Worm (Caenorhabditis elegans) whole organism, L1 larva: ENCODE measurements around the gene ugt-44.

Source experiments
- C04F5.9 ChIP-seq: sonication (generic microtip); optimal IDR thresholded peaks from 2 replicates; lab custom pipeline; 2016; ENCODE audit warnings: missing genetic modification characterization, missing compliant biosample characterization
- Y116A8C.19 ChIP-seq: sonication (generic microtip); optimal IDR thresholded peaks from 2 replicates; lab custom pipeline; 2016; ENCODE audit warnings: missing compliant biosample characterization, missing genetic modification characterization, borderline replicate concordance
- ama-1 ChIP-seq: fragments of 150-350 bp; optimal IDR thresholded peaks from 2 replicates; lab custom pipeline; 2014
- blmp-1 ChIP-seq: fragments of 150-350 bp; optimal IDR thresholded peaks from 2 replicates; lab custom pipeline; 2014; ENCODE audit warnings: missing biosample characterization, missing genetic modification characterization
- ceh-8 ChIP-seq: fragments of 200-800 bp; sonication (Bioruptor generic); optimal IDR thresholded peaks from 2 replicates; lab custom pipeline; 2018; ENCODE audit warnings: mild to moderate bottlenecking, missing genetic modification characterization, moderate library complexity, missing compliant biosample characterization
- ceh-82 ChIP-seq, 3 experiments: fragments of 150-350 bp in 1 of 3; sonication (generic microtip) in 2 of 3; optimal IDR thresholded peaks; 2 replicates each; lab custom pipeline; 2014 to 2017; ENCODE audit warnings: missing biosample characterization in 3 of 3, missing genetic modification characterization in 3 of 3
- ces-1 ChIP-seq: fragments of 150-350 bp; optimal IDR thresholded peaks from 2 replicates; lab custom pipeline; 2014; ENCODE audit warnings: missing biosample characterization, missing genetic modification reagents, missing genetic modification characterization
- dpl-1 ChIP-seq, 3 experiments: fragments of 150-350 bp in 2 of 3; sonication (generic microtip) in 1 of 3; optimal IDR thresholded peaks; 2 replicates each; lab custom pipeline; 2014 to 2017; ENCODE audit warnings: missing biosample characterization in 3 of 3, missing genetic modification characterization in 3 of 3, missing genetic modification reagents in 3 of 3
- dsc-1 ChIP-seq: sonication (generic microtip); optimal IDR thresholded peaks from 2 replicates; lab custom pipeline; 2016; ENCODE audit warnings: mild to moderate bottlenecking, missing genetic modification characterization, missing compliant biosample characterization
- efl-1 ChIP-seq, 4 experiments: fragments of 150-350 bp; optimal IDR thresholded peaks in 3 of 4; peaks in 1 of 4; 1 replicate in 1 of 4; 2 replicates in 3 of 4; lab custom pipeline; 2014; ENCODE audit warnings: missing biosample characterization in 2 of 4, missing genetic modification characterization in 2 of 4, missing genetic modification reagents in 2 of 4
- egl-13 ChIP-seq: sonication (generic microtip); optimal IDR thresholded peaks from 2 replicates; lab custom pipeline; 2016; ENCODE audit warnings: missing genotype, missing genetic modification reagents, missing genetic modification characterization, missing compliant biosample characterization
- egl-27 ChIP-seq, 2 experiments: fragments of 150-350 bp in 1 of 2; sonication (generic microtip); optimal IDR thresholded peaks; 3 replicates each; lab custom pipeline; 2017 to 2018; ENCODE audit warnings: missing biosample characterization in 2 of 2, missing genetic modification characterization in 2 of 2, missing genetic modification reagents in 2 of 2
- elt-2 ChIP-seq: sonication (generic microtip); optimal IDR thresholded peaks from 2 replicates; lab custom pipeline; 2016; ENCODE audit warnings: missing genetic modification characterization, mild to moderate bottlenecking, inconsistent platforms, missing compliant biosample characterization, missing genetic modification reagents
- fkh-4 ChIP-seq: sonication (generic microtip); optimal IDR thresholded peaks from 2 replicates; lab custom pipeline; 2016; ENCODE audit warnings: missing compliant biosample characterization, missing genetic modification characterization, borderline replicate concordance
- fkh-8 ChIP-seq: sonication (generic microtip); optimal IDR thresholded peaks from 2 replicates; lab custom pipeline; 2016; ENCODE audit warnings: mild to moderate bottlenecking, missing genetic modification characterization, missing compliant biosample characterization
- fos-1 ChIP-seq: fragments of 150-350 bp; optimal IDR thresholded peaks from 2 replicates; lab custom pipeline; 2014; ENCODE audit warnings: missing biosample characterization, missing genetic modification characterization
- grh-1 ChIP-seq: fragments of 200-800 bp; sonication (Bioruptor generic); IDR thresholded peaks from 2 replicates; pipeline ENCODE4 v1.3.6; 2022; ENCODE audit warnings: missing genetic modification reagents, missing genetic modification characterization, missing compliant biosample characterization
- irx-1 ChIP-seq: sonication (generic microtip); optimal IDR thresholded peaks from 2 replicates; lab custom pipeline; 2016; ENCODE audit warnings: missing genetic modification characterization, missing compliant biosample characterization
- isw-1 ChIP-seq: fragments of 200-800 bp; sonication (Bioruptor generic); IDR thresholded peaks from 2 replicates; pipeline ENCODE4 v1.3.6; 2022; ENCODE audit warnings: missing genetic modification characterization, missing compliant biosample characterization
- jun-1 ChIP-seq: fragments of 150-350 bp; optimal IDR thresholded peaks from 2 replicates; lab custom pipeline; 2014; ENCODE audit warnings: missing biosample characterization, missing genetic modification reagents, missing genetic modification characterization
- lin-14 ChIP-seq: fragments of 200-800 bp; sonication (Bioruptor generic); optimal IDR thresholded peaks from 2 replicates; lab custom pipeline; 2018; ENCODE audit warnings: mild to moderate bottlenecking, missing genetic modification characterization, moderate library complexity, missing compliant biosample characterization
- lin-35 ChIP-seq, 2 experiments: fragments of 150-350 bp; optimal IDR thresholded peaks; 2 replicates each; lab custom pipeline; 2014; ENCODE audit warnings: missing biosample characterization in 2 of 2, missing genetic modification characterization in 2 of 2, missing genetic modification reagents in 2 of 2
- mep-1 ChIP-seq: fragments of 150-350 bp; optimal IDR thresholded peaks from 2 replicates; lab custom pipeline; 2014; ENCODE audit warnings: missing biosample characterization, missing genetic modification characterization
- nhr-11 ChIP-seq: fragments of 150-350 bp; optimal IDR thresholded peaks from 2 replicates; lab custom pipeline; 2014; ENCODE audit warnings: missing biosample characterization, missing genetic modification characterization
- nhr-19 ChIP-seq: fragments of 200-800 bp; sonication (Bioruptor generic); conservative IDR thresholded peaks from 2 replicates; pipeline ENCODE4 v1.3.6; 2022; ENCODE audit warnings: missing genetic modification characterization, missing compliant biosample characterization
- nhr-20 ChIP-seq: sonication (generic microtip); optimal IDR thresholded peaks from 2 replicates; lab custom pipeline; 2016; ENCODE audit warnings: mild to moderate bottlenecking, missing genetic modification characterization, missing compliant biosample characterization
- nhr-237 ChIP-seq: fragments of 150-350 bp; optimal IDR thresholded peaks from 2 replicates; lab custom pipeline; 2014; ENCODE audit warnings: missing biosample characterization, missing genetic modification characterization
- nhr-28 ChIP-seq: fragments of 150-350 bp; optimal IDR thresholded peaks from 2 replicates; lab custom pipeline; 2014; ENCODE audit warnings: missing biosample characterization, missing genetic modification characterization
- nhr-47 ChIP-seq: sonication (generic microtip); optimal IDR thresholded peaks from 2 replicates; lab custom pipeline; 2016; ENCODE audit warnings: mild to moderate bottlenecking, missing genetic modification characterization, moderate library complexity, missing compliant biosample characterization
- nhr-71 ChIP-seq: sonication (generic microtip); optimal IDR thresholded peaks from 2 replicates; lab custom pipeline; 2016; ENCODE audit warnings: mild to moderate bottlenecking, missing genetic modification characterization, moderate library complexity, missing compliant biosample characterization
- nhr-76 ChIP-seq: sonication (generic microtip); optimal IDR thresholded peaks from 2 replicates; lab custom pipeline; 2017; ENCODE audit warnings: missing biosample characterization, missing genetic modification characterization
- nhr-77 ChIP-seq: fragments of 150-350 bp; optimal IDR thresholded peaks from 2 replicates; lab custom pipeline; 2014; ENCODE audit warnings: missing biosample characterization, missing genetic modification characterization
- nhr-85 ChIP-seq: sonication (generic microtip); peaks from one replicate; lab custom pipeline; 2016; ENCODE audit warnings: missing genetic modification characterization, inconsistent platforms, missing compliant biosample characterization
- nhr-90 ChIP-seq: sonication (generic microtip); optimal IDR thresholded peaks from 2 replicates; lab custom pipeline; 2016; ENCODE audit warnings: mild to moderate bottlenecking, missing genetic modification characterization, missing compliant biosample characterization; ENCODE audit not compliant: poor library complexity
- pax-3 ChIP-seq: fragments of 200-800 bp; sonication (Bioruptor generic); optimal IDR thresholded peaks from 2 replicates; lab custom pipeline; 2018; ENCODE audit warnings: mild to moderate bottlenecking, missing genetic modification characterization, moderate library complexity, missing compliant biosample characterization
- rnt-1 ChIP-seq: sonication (generic microtip); optimal IDR thresholded peaks from 2 replicates; lab custom pipeline; 2016; ENCODE audit warnings: mild to moderate bottlenecking, missing genetic modification characterization, moderate library complexity, missing compliant biosample characterization
- snpc-4 ChIP-seq: fragments of 150-350 bp; optimal IDR thresholded peaks from 2 replicates; lab custom pipeline; 2014; ENCODE audit warnings: missing biosample characterization, missing genetic modification characterization
- snu-23 ChIP-seq: sonication (generic microtip); optimal IDR thresholded peaks from 2 replicates; lab custom pipeline; 2016; ENCODE audit warnings: missing genetic modification characterization, missing compliant biosample characterization
- sox-4 ChIP-seq: sonication (generic microtip); optimal IDR thresholded peaks from 2 replicates; lab custom pipeline; 2016; ENCODE audit warnings: missing genetic modification characterization, missing compliant biosample characterization
- sptf-1 ChIP-seq: fragments of 150-350 bp; optimal IDR thresholded peaks from 2 replicates; lab custom pipeline; 2014; ENCODE audit warnings: missing biosample characterization, missing genetic modification characterization
- sup-37 ChIP-seq: fragments of 200-800 bp; sonication (Bioruptor generic); optimal IDR thresholded peaks from 2 replicates; lab custom pipeline; 2018; ENCODE audit warnings: mild to moderate bottlenecking, missing genetic modification characterization, missing compliant biosample characterization
- tbx-2 ChIP-seq: sonication (generic microtip); optimal IDR thresholded peaks from 2 replicates; lab custom pipeline; 2016; ENCODE audit warnings: missing genetic modification characterization, missing compliant biosample characterization
- xbp-1 ChIP-seq: sonication (generic microtip); optimal IDR thresholded peaks from 2 replicates; lab custom pipeline; 2016; ENCODE audit warnings: missing genetic modification characterization, missing compliant biosample characterization
- zip-4 ChIP-seq: fragments of 200-800 bp; sonication (Bioruptor generic); optimal IDR thresholded peaks from 2 replicates; lab custom pipeline; 2018; ENCODE audit warnings: mild to moderate bottlenecking, missing genetic modification characterization, moderate library complexity, missing compliant biosample characterization

ugt-44 gene

ce11 chrIV:10469494-10469893, at the start of gene ugt-44:
Gene ugt-44 (plus strand): TSS chrIV:10469741.
- TF ChIP-seq nhr-20 (tag; lab: Kevin White, UChicago) (no peak), elt-2 (peak; percentile 74)
- TF ChIP-seq, all 84 proteins: peak for 1

- TF ChIP-seq Y116A8C.19 (tag; lab: Kevin White, UChicago) (no peak), elt-2 (no peak), nhr-76 (no peak), rnt-1 (tag; lab: Kevin White, UChicago) (peak; percentile 4), fkh-8 (tag; lab: Kevin White, UChicago) (no peak), tbx-2 (tag; lab: Kevin White, UChicago) (no peak)
Measured at ce11 chrIV:10419896-10420295, 49.6 kb upstream of the ugt-44 start.

ce11 chrIV:10420440-10420839, 49.1 kb upstream of the ugt-44 start:
- TF ChIP-seq nhr-76 (no peak), elt-2 (peak; percentile 2), lin-35 (GFP tag; optimal IDR thresholded peaks at IDR 0.05; lab: Kevin White, UChicago) (peak in 1 of 2 experiments; percentile 21), mep-1 (tag; lab: Kevin White, UChicago) (peak; percentile 15)

ce11 chrIV:10421256-10421655, 48.3 kb upstream of the ugt-44 start:
- peak; percentile 36 for TF ChIP-seq nhr-85 (tag; lab: Kevin White, UChicago)
- no peak for TF ChIP-seq fkh-4
- TF ChIP-seq ces-1 (GFP tag; lab: Kevin White, UChicago): no peak
- TF ChIP-seq blmp-1 (tag; lab: Kevin White, UChicago): peak; percentile 61
- peak; percentile 51 for TF ChIP-seq lin-14 (GFP tag; lab: Kevin White, UChicago)
- TF ChIP-seq pax-3 (tag; lab: Kevin White, UChicago): no peak
- TF ChIP-seq C04F5.9 (tag; lab: Kevin White, UChicago): no peak
- peak; percentile 28 for TF ChIP-seq snu-23
- TF ChIP-seq rnt-1 (tag; lab: Kevin White, UChicago): peak; percentile 15
- no peak for TF ChIP-seq efl-1 (optimal IDR thresholded peaks at IDR 0.05; lab: Kevin White, UChicago)
- TF ChIP-seq efl-1 (GFP tag; optimal IDR thresholded peaks at IDR 0.05 in 1 of 2; lab: Kevin White, UChicago): no peak

ce11 chrIV:10422230-10422629, 47.3 kb upstream of the ugt-44 start:
- TF ChIP-seq xbp-1 (no peak), zip-4 (GFP tag; lab: Kevin White, UChicago) (no peak), fos-1 (tag; lab: Kevin White, UChicago) (no peak), nhr-71 (tag; lab: Kevin White, UChicago) (peak; percentile 3), nhr-90 (tag; lab: Kevin White, UChicago) (no peak), nhr-47 (tag; lab: Kevin White, UChicago) (no peak), rnt-1 (tag; lab: Kevin White, UChicago) (peak; percentile 39), ceh-82 (tag; optimal IDR thresholded peaks at IDR 0.05; lab: Kevin White, UChicago) (no peak), egl-27 (tag; optimal IDR thresholded peaks at IDR 0.05; lab: Kevin White, UChicago) (no peak), lin-14 (GFP tag; lab: Kevin White, UChicago) (peak; percentile 58), lin-35 (GFP tag; optimal IDR thresholded peaks at IDR 0.05; lab: Kevin White, UChicago) (no peak), snpc-4 (no peak), nhr-77 (no peak), dsc-1 (tag; lab: Kevin White, UChicago) (no peak), grh-1 (no peak), isw-1 (no peak), nhr-20 (tag; lab: Kevin White, UChicago) (no peak), egl-13 (tag; lab: Kevin White, UChicago) (no peak)

- no peak for TF ChIP-seq sptf-1 (tag; lab: Kevin White, UChicago)
- no peak for TF ChIP-seq sup-37 (GFP tag; lab: Kevin White, UChicago)
- no peak for TF ChIP-seq jun-1 (tag; lab: Kevin White, UChicago)
- TF ChIP-seq pax-3 (tag; lab: Kevin White, UChicago): no peak
- no peak for TF ChIP-seq isw-1
- TF ChIP-seq sox-4 (tag; lab: Kevin White, UChicago): no peak
- no peak for TF ChIP-seq irx-1
- no peak for TF ChIP-seq ama-1
- TF ChIP-seq nhr-237: no peak
- TF ChIP-seq nhr-28: no peak
- TF ChIP-seq ceh-8 (GFP tag; lab: Kevin White, UChicago): no peak
- TF ChIP-seq nhr-19 (GFP tag; lab: Robert Waterston, UW): no peak
- no peak for TF ChIP-seq nhr-11 (tag; lab: Kevin White, UChicago)
- TF ChIP-seq dpl-1 (GFP tag; optimal IDR thresholded peaks at IDR 0.05; lab: Kevin White, UChicago): no peak
- no peak for TF ChIP-seq fkh-8 (tag; lab: Kevin White, UChicago)
Measured at ce11 chrIV:10424535-10424934, 45.0 kb upstream of the ugt-44 start, which contains the start of gene F13B12.1. Gene F13B12.1 (minus strand): TSS chrIV:10424635.
